Fruit fly (Drosophila melanogaster): Measurements from ENCODE around the gene mRpS31.

DNA sequence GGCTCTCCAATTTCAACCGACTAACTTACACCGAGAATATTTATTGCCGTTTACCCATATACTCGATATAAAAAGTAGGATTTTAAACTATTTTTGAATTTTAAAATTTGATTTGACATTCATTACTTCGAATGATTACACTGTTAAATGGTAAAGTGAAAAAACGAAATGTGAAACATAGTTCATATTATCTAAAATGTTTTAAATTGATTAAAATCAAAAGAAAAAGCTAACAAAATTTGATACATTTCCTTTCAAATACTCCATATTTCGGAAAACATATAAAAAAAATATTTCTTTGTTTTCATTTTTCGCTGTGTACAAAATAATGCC is 13.2 kb downstream of the mRpS31 start:
- TF ChIP-seq CG7101 (tag; optimal IDR thresholded peaks at IDR 0.05) = no peak
- TF ChIP-seq Mnt (GFP tag; optimal IDR thresholded peaks at IDR 0.05) = no peak
- no peak for TF ChIP-seq kay (GFP tag; ENCODE audit: borderline replicate concordance)
- no peak for TF ChIP-seq CG7045 (GFP tag; optimal IDR thresholded peaks at IDR 0.05)
- no peak for TF ChIP-seq CG1620 (GFP tag; optimal IDR thresholded peaks at IDR 0.05)

Data from whole organism, adult.